Fruit fly (Drosophila melanogaster) whole organism, embryonic: Measurements from ENCODE around the gene CG17344.

ENCODE experiments used
- Abd-B ChIP-seq: fragments of 200-800 bp; sonication (Bioruptor generic); optimal IDR thresholded peaks from 2 replicates; lab custom pipeline; 2018; ENCODE audit warnings: missing biosample characterization, mild to moderate bottlenecking, missing genetic modification characterization, moderate library complexity
- Adf1 ChIP-seq: fragments of 200-800 bp; sonication (Bioruptor generic); IDR thresholded peaks from 2 replicates; pipeline ENCODE4 v1.3.6; 2022; ENCODE audit warnings: missing biosample characterization, missing genetic modification characterization
- CG10979 ChIP-seq: fragments of 200-800 bp; sonication (Bioruptor generic); optimal IDR thresholded peaks from 2 replicates; lab custom pipeline; 2018; ENCODE audit warnings: missing biosample characterization, mild to moderate bottlenecking, missing genetic modification characterization, moderate library complexity
- CG14710 ChIP-seq: fragments of 200-800 bp; sonication (Bioruptor generic); optimal IDR thresholded peaks from 3 replicates; lab custom pipeline; 2019; ENCODE audit warnings: missing biosample characterization, mild to moderate bottlenecking, missing genetic modification characterization, moderate library complexity
- CG1529 ChIP-seq: fragments of 200-800 bp; sonication (Bioruptor generic); optimal IDR thresholded peaks from 3 replicates; lab custom pipeline; 2018; ENCODE audit warnings: missing biosample characterization, missing genetic modification characterization
- CG17568 ChIP-seq: fragments of 200-800 bp; sonication (Bioruptor generic); optimal IDR thresholded peaks from 2 replicates; lab custom pipeline; 2018; ENCODE audit warnings: missing biosample characterization, mild to moderate bottlenecking, missing genetic modification characterization, moderate library complexity
- CG31441 ChIP-seq: fragments of 200-800 bp; sonication (Bioruptor generic); IDR thresholded peaks from 2 replicates; pipeline ENCODE4 v1.3.6; 2022; ENCODE audit warnings: missing biosample characterization, missing genetic modification characterization
- CG3407 ChIP-seq: fragments of 200-800 bp; sonication (Bioruptor generic); optimal IDR thresholded peaks from 2 replicates; lab custom pipeline; 2018; ENCODE audit warnings: missing biosample characterization, mild to moderate bottlenecking, missing genetic modification characterization
- CG3838 ChIP-seq: fragments of 200-800 bp; sonication (Bioruptor generic); optimal IDR thresholded peaks from 3 replicates; lab custom pipeline; 2016; ENCODE audit warnings: missing biosample characterization, missing genetic modification characterization
- CG4404 ChIP-seq: fragments of 200-800 bp; sonication (Bioruptor generic); IDR thresholded peaks from 2 replicates; pipeline ENCODE4 v1.3.6; 2022; ENCODE audit warnings: missing biosample characterization, missing genetic modification characterization
- CG6765 ChIP-seq: fragments of 200-800 bp; sonication (Bioruptor generic); optimal IDR thresholded peaks from 3 replicates; lab custom pipeline; 2017; ENCODE audit warnings: missing biosample characterization, mild to moderate bottlenecking, missing genetic modification characterization
- CG7357 ChIP-seq: fragments of 200-800 bp; sonication (Bioruptor generic); IDR thresholded peaks from 3 replicates; pipeline ENCODE4 v1.3.6; 2022; ENCODE audit warnings: missing biosample characterization, missing genetic modification characterization
- CG7556 ChIP-seq: fragments of 200-800 bp; sonication (Bioruptor generic); optimal IDR thresholded peaks from 2 replicates; lab custom pipeline; 2017; ENCODE audit warnings: missing biosample characterization, mild to moderate bottlenecking, missing genetic modification characterization
- CG9437 ChIP-seq: fragments of 200-800 bp; sonication (Bioruptor generic); optimal IDR thresholded peaks from 2 replicates; lab custom pipeline; 2018; ENCODE audit warnings: missing biosample characterization, mild to moderate bottlenecking, missing genetic modification characterization
- CG9727 ChIP-seq: fragments of 200-800 bp; sonication (Bioruptor generic); optimal IDR thresholded peaks from 3 replicates; lab custom pipeline; 2017; ENCODE audit warnings: missing biosample characterization, mild to moderate bottlenecking, missing genetic modification characterization
- CoRest ChIP-seq: fragments of 200-800 bp; sonication (Bioruptor generic); optimal IDR thresholded peaks from 3 replicates; lab custom pipeline; 2018; ENCODE audit warnings: missing biosample characterization, mild to moderate bottlenecking, missing genetic modification characterization, moderate library complexity
- D ChIP-seq, 2 experiments: fragments of 200-800 bp in 1 of 2; fragments of >200 bp in 1 of 2; sonication (Bioruptor generic) in 1 of 2; optimal IDR thresholded peaks; 2 replicates in 1 of 2; 3 replicates in 1 of 2; lab custom pipeline; 2017; ENCODE audit warnings: mild to moderate bottlenecking in 1 of 2, missing biosample characterization in 1 of 2, missing genetic modification characterization in 1 of 2, missing genetic modification reagents in 1 of 2
- Dll ChIP-seq: fragments of 200-800 bp; sonication (Bioruptor generic); IDR thresholded peaks from 4 replicates; pipeline ENCODE4 v1.3.6; 2022; ENCODE audit warnings: missing biosample characterization, missing genetic modification characterization; ENCODE audit not compliant: partially characterized antibody
- Doc3 ChIP-seq: fragments of 200-800 bp; sonication (Bioruptor generic); IDR thresholded peaks from 3 replicates; pipeline ENCODE4 v1.3.6; 2022; ENCODE audit warnings: missing biosample characterization, missing genetic modification characterization; ENCODE audit not compliant: partially characterized antibody
- Hmx ChIP-seq: fragments of 200-800 bp; sonication (Bioruptor generic); optimal IDR thresholded peaks from 2 replicates; lab custom pipeline; 2016; ENCODE audit warnings: missing biosample characterization, missing genetic modification characterization
- Hr3 ChIP-seq: fragments of 200-800 bp; sonication (Bioruptor generic); optimal IDR thresholded peaks from 3 replicates; lab custom pipeline; 2016; ENCODE audit warnings: missing biosample characterization, missing genetic modification characterization
- Hr78 ChIP-seq, 2 experiments: fragments of 200-800 bp in 1 of 2; fragments of >200 bp in 1 of 2; sonication (Bioruptor generic) in 1 of 2; optimal IDR thresholded peaks; 2 replicates each; lab custom pipeline; 2017 to 2019; ENCODE audit warnings: missing biosample characterization in 2 of 2, missing genetic modification characterization in 2 of 2, mild to moderate bottlenecking in 1 of 2, moderate library complexity in 1 of 2
- Max ChIP-seq: fragments of 200-800 bp; sonication (Bioruptor generic); optimal IDR thresholded peaks from 2 replicates; lab custom pipeline; 2016; ENCODE audit warnings: missing biosample characterization, mild to moderate bottlenecking, missing genetic modification characterization
- Med ChIP-seq: fragments of 200-800 bp; sonication (Bioruptor generic); peaks from one replicate; lab custom pipeline; 2016; ENCODE audit warnings: missing biosample characterization, missing genetic modification characterization, mild to moderate bottlenecking, inconsistent platforms, moderate library complexity
- Mes4 ChIP-seq: fragments of 200-800 bp; sonication (Bioruptor generic); optimal IDR thresholded peaks from 2 replicates; lab custom pipeline; 2016; ENCODE audit warnings: missing biosample characterization, missing genetic modification characterization
- NFAT ChIP-seq: fragments of 200-800 bp; sonication (Bioruptor generic); IDR thresholded peaks from 2 replicates; pipeline ENCODE4 v1.3.6; 2022; ENCODE audit warnings: missing biosample characterization, missing genetic modification characterization
- Opbp ChIP-seq: fragments of 200-800 bp; sonication (Bioruptor generic); IDR thresholded peaks from 3 replicates; pipeline ENCODE4 v1.3.6; 2022; ENCODE audit warnings: missing biosample characterization, missing genetic modification characterization; ENCODE audit not compliant: partially characterized antibody
- Ssrp ChIP-seq: fragments of 200-800 bp; sonication (Bioruptor generic); optimal IDR thresholded peaks from 2 replicates; lab custom pipeline; 2018; ENCODE audit warnings: missing biosample characterization, mild to moderate bottlenecking, missing genetic modification characterization, moderate library complexity
- Xbp1 ChIP-seq: fragments of 200-800 bp; sonication (Bioruptor generic); optimal IDR thresholded peaks from 3 replicates; lab custom pipeline; 2016; ENCODE audit warnings: missing biosample characterization, mild to moderate bottlenecking, missing genetic modification characterization
- ap ChIP-seq: fragments of 200-800 bp; sonication (Bioruptor generic); IDR thresholded peaks from 2 replicates; pipeline ENCODE4 v1.3.6; 2022; ENCODE audit warnings: missing biosample characterization, missing genetic modification characterization
- ara ChIP-seq: fragments of 200-800 bp; sonication (Bioruptor generic); IDR thresholded peaks from 2 replicates; pipeline ENCODE4 v1.3.6; 2022; ENCODE audit warnings: missing biosample characterization, missing genetic modification characterization
- ash1 ChIP-seq: fragments of 200-800 bp; sonication (Bioruptor generic); optimal IDR thresholded peaks from 2 replicates; lab custom pipeline; 2018; ENCODE audit warnings: missing biosample characterization, mild to moderate bottlenecking, missing genetic modification characterization
- az2 ChIP-seq: fragments of 200-800 bp; sonication (Bioruptor generic); optimal IDR thresholded peaks from 3 replicates; lab custom pipeline; 2016; ENCODE audit warnings: missing biosample characterization, missing genetic modification characterization
- cad ChIP-seq: fragments of >200 bp; optimal IDR thresholded peaks from 2 replicates; lab custom pipeline; 2017; ENCODE audit warnings: missing biosample characterization, missing genetic modification characterization
- caup ChIP-seq: fragments of 200-800 bp; sonication (Bioruptor generic); optimal IDR thresholded peaks from 3 replicates; lab custom pipeline; 2017; ENCODE audit warnings: missing biosample characterization, mild to moderate bottlenecking, missing genetic modification characterization, moderate library complexity; ENCODE audit not compliant: severe bottlenecking
- cg ChIP-seq: fragments of 200-800 bp; sonication (Bioruptor generic); optimal IDR thresholded peaks from 3 replicates; lab custom pipeline; 2019; ENCODE audit warnings: missing biosample characterization, mild to moderate bottlenecking, missing genetic modification characterization, moderate library complexity
- corto ChIP-seq: fragments of 200-800 bp; sonication (Bioruptor generic); optimal IDR thresholded peaks from 2 replicates; lab custom pipeline; 2016; ENCODE audit warnings: missing biosample characterization, mild to moderate bottlenecking, missing genetic modification characterization, moderate library complexity
- da ChIP-seq: fragments of 200-800 bp; sonication (Bioruptor generic); optimal IDR thresholded peaks from 2 replicates; lab custom pipeline; 2016; ENCODE audit warnings: missing biosample characterization, missing genetic modification characterization
- dmrt99B ChIP-seq: fragments of 200-800 bp; sonication (Bioruptor generic); optimal IDR thresholded peaks from 2 replicates; lab custom pipeline; 2018; ENCODE audit warnings: missing biosample characterization, mild to moderate bottlenecking, missing genetic modification characterization, moderate library complexity
- gcm2 ChIP-seq: fragments of 200-800 bp; sonication (Bioruptor generic); optimal IDR thresholded peaks from 2 replicates; lab custom pipeline; 2016; ENCODE audit warnings: missing biosample characterization, missing genetic modification characterization
- gsb-n ChIP-seq: fragments of 200-800 bp; sonication (Bioruptor generic); optimal IDR thresholded peaks from 3 replicates; lab custom pipeline; 2018; ENCODE audit warnings: missing biosample characterization, mild to moderate bottlenecking, missing genetic modification characterization
- gt ChIP-seq: fragments of 200-800 bp; sonication (Bioruptor generic); IDR thresholded peaks from 2 replicates; pipeline ENCODE4 v1.3.6; 2022; ENCODE audit warnings: missing biosample characterization, missing genetic modification characterization
- knrl ChIP-seq: fragments of 200-800 bp; sonication (Bioruptor generic); IDR thresholded peaks from 3 replicates; pipeline ENCODE4 v1.3.6; 2022; ENCODE audit warnings: missing biosample characterization, missing genetic modification characterization; ENCODE audit not compliant: partially characterized antibody
- nerfin-2 ChIP-seq: fragments of 200-800 bp; sonication (Bioruptor generic); IDR thresholded peaks from 2 replicates; pipeline ENCODE4 v1.3.6; 2022; ENCODE audit warnings: missing biosample characterization, missing genetic modification characterization; ENCODE audit not compliant: partially characterized antibody
- ranshi ChIP-seq: fragments of 200-800 bp; sonication (Bioruptor generic); IDR thresholded peaks from 2 replicates; pipeline ENCODE4 v1.3.6; 2022; ENCODE audit warnings: missing biosample characterization, missing genetic modification characterization
- row ChIP-seq: fragments of 200-800 bp; sonication (Bioruptor generic); IDR thresholded peaks from 3 replicates; pipeline ENCODE4 v1.3.6; 2022; ENCODE audit warnings: missing biosample characterization, missing genetic modification characterization
- sd ChIP-seq: fragments of 200-800 bp; sonication (Bioruptor generic); optimal IDR thresholded peaks from 3 replicates; lab custom pipeline; 2018; ENCODE audit warnings: missing biosample characterization, mild to moderate bottlenecking, missing genetic modification characterization, moderate library complexity
- sr ChIP-seq: fragments of 200-800 bp; sonication (Bioruptor generic); IDR thresholded peaks from 3 replicates; pipeline ENCODE4 v1.3.6; 2022; ENCODE audit warnings: missing biosample characterization, missing genetic modification characterization
- z ChIP-seq: fragments of 200-800 bp; sonication (Bioruptor generic); IDR thresholded peaks from 3 replicates; pipeline ENCODE4 v1.3.6; 2022; ENCODE audit warnings: missing biosample characterization, missing genetic modification characterization

Gene CG17344

DNA sequence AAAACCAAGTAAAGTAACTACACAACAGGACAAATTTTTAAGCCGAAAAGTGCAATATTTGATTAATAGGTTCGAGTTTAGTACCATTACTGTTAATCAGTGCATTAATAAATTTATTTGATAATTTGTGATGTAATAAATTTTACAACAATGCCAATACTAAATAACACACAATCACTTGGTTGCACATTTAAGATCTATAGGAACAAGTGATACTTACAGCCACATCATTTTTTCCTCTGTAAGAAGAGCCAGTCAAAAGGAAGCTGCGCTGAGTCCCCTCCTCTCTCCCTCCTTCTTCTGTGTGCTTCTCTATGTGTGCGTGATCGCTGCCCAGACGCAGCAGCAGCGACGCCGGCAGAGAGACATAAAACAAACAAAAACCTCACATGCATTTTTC, 34.9 kb downstream of the CG17344 start (continued):
- TF ChIP-seq CoRest (tag; lab: Kevin White, UChicago) = peak; percentile 33
- no peak for TF ChIP-seq ap (GFP tag; lab: Robert Waterston, UW)
- TF ChIP-seq Xbp1 (GFP tag; lab: Kevin White, UChicago) = no peak
- TF ChIP-seq ash1 (GFP tag; lab: Kevin White, UChicago) = no peak
- no peak for TF ChIP-seq Med
- TF ChIP-seq CG3407 (GFP tag; lab: Kevin White, UChicago) = peak; percentile 1
- TF ChIP-seq corto (GFP tag; lab: Kevin White, UChicago) = peak; percentile 82
- TF ChIP-seq sr (GFP tag; lab: Robert Waterston, UW) = no peak
- peak; percentile 73 for TF ChIP-seq CG10979
- no peak for TF ChIP-seq Hr78 (GFP tag; optimal IDR thresholded peaks at IDR 0.05; lab: Kevin White, UChicago)
- peak; percentile 42 for TF ChIP-seq gsb-n
- TF ChIP-seq Opbp (GFP tag; lab: Robert Waterston, UW) = no peak
- no peak for TF ChIP-seq gcm2 (GFP tag; lab: Kevin White, UChicago)
- no peak for TF ChIP-seq D (optimal IDR thresholded peaks at IDR 0.05; lab: Kevin White, UChicago)
- TF ChIP-seq D (GFP tag; optimal IDR thresholded peaks at IDR 0.05; lab: Kevin White, UChicago) = peak; percentile 3
- no peak for TF ChIP-seq CG9437 (GFP tag; lab: Kevin White, UChicago)
- TF ChIP-seq z (GFP tag; lab: Robert Waterston, UW) = no peak
- peak; percentile 49 for TF ChIP-seq CG17568 (GFP tag; lab: Kevin White, UChicago)
- TF ChIP-seq caup = no peak
- TF ChIP-seq Max = no peak
- TF ChIP-seq da (GFP tag; lab: Kevin White, UChicago) = no peak
- TF ChIP-seq CG7357 = no peak
- TF ChIP-seq CG1529 (GFP tag; lab: Kevin White, UChicago) = no peak
- TF ChIP-seq nerfin-2 (GFP tag; lab: Robert Waterston, UW) = no peak
- TF ChIP-seq Mes4 (GFP tag; lab: Kevin White, UChicago) = peak; percentile 20
- peak; percentile 50; the same call in 1 of the 2 replicates for TF ChIP-seq CG4404
- peak; percentile 22 for TF ChIP-seq dmrt99B (tag; lab: Kevin White, UChicago)
- TF ChIP-seq gt (GFP tag; lab: Robert Waterston, UW) = no peak
- TF ChIP-seq cad = peak; percentile 21
- peak; percentile 36 for TF ChIP-seq az2 (GFP tag; lab: Kevin White, UChicago)
- TF ChIP-seq CG7556 (GFP tag; lab: Kevin White, UChicago) = peak; percentile 34
- TF ChIP-seq NFAT (GFP tag; lab: Robert Waterston, UW) = no peak
- peak; percentile 46 for TF ChIP-seq Ssrp
- no peak for TF ChIP-seq CG6765
- 0 out of 2 replicates have a peak, but pooled peaks have one; percentile 6 for TF ChIP-seq ranshi (GFP tag; lab: Robert Waterston, UW)
- TF ChIP-seq Dll (GFP tag; lab: Robert Waterston, UW) = no peak
- peak; percentile 71 for TF ChIP-seq CG9727 (GFP tag; lab: Kevin White, UChicago)
- TF ChIP-seq CG14710 (tag; lab: Kevin White, UChicago) = peak; percentile 57
- TF ChIP-seq CG31441 = peak; percentile 31; the same call in 1 of the 2 replicates
- TF ChIP-seq ara (GFP tag; lab: Robert Waterston, UW) = peak; percentile 58
- no peak for TF ChIP-seq CG3838 (GFP tag; lab: Kevin White, UChicago)
- TF ChIP-seq Adf1 (GFP tag; lab: Robert Waterston, UW) = peak; percentile 14; the same call in 1 of the 2 replicates
- TF ChIP-seq sd (tag; lab: Kevin White, UChicago) = no peak
- no peak for TF ChIP-seq Abd-B (GFP tag; lab: Kevin White, UChicago)
- TF ChIP-seq knrl (GFP tag; lab: Robert Waterston, UW) = no peak
- peak; percentile 7 for TF ChIP-seq Hr3 (GFP tag; lab: Kevin White, UChicago)
- no peak for TF ChIP-seq Hmx (GFP tag; lab: Kevin White, UChicago)
- TF ChIP-seq cg = peak; percentile 56
- TF ChIP-seq row = peak; percentile 40; the same call in 1 of the 3 replicates
- TF ChIP-seq Doc3 (GFP tag; lab: Robert Waterston, UW) = no peak
